Fruit fly (Drosophila melanogaster) whole organism, wandering third instar larva: ENCODE measurements around the gene Arts.

ENCODE experiments used
- Abd-B ChIP-seq: fragments of >200 bp; optimal IDR thresholded peaks from 2 replicates; lab custom pipeline; 2017; ENCODE audit warnings: missing biosample characterization, missing genetic modification characterization
- CG32264 ChIP-seq: fragments of 200-800 bp; sonication (Bioruptor generic); optimal IDR thresholded peaks from 2 replicates; lab custom pipeline; 2016; ENCODE audit warnings: missing biosample characterization, missing genetic modification characterization
- CG9705 ChIP-seq: fragments of 200-800 bp; sonication (Bioruptor generic); optimal IDR thresholded peaks from 2 replicates; lab custom pipeline; 2018; ENCODE audit warnings: missing biosample characterization, mild to moderate bottlenecking, missing genetic modification characterization
- CrebA ChIP-seq: fragments of 200-800 bp; sonication (Bioruptor generic); optimal IDR thresholded peaks from 2 replicates; lab custom pipeline; 2016; ENCODE audit warnings: missing biosample characterization, mild to moderate bottlenecking, missing genetic modification characterization, borderline replicate concordance
- Dfd ChIP-seq: fragments of >200 bp; optimal IDR thresholded peaks from 2 replicates; lab custom pipeline; 2017; ENCODE audit warnings: missing biosample characterization, missing genetic modification characterization
- Dif ChIP-seq: fragments of 200-275, 200-300 bp; sonication (Bioruptor generic); optimal IDR thresholded peaks from 2 replicates; lab custom pipeline; 2018; ENCODE audit warnings: missing biosample characterization, missing genetic modification characterization; ENCODE audit not compliant: partially characterized antibody
- GATAd ChIP-seq: sonication (Bioruptor generic); optimal IDR thresholded peaks from 2 replicates; lab custom pipeline; 2016; ENCODE audit warnings: missing biosample characterization, missing genetic modification characterization
- HLH106 ChIP-seq: fragments of 200-800 bp; optimal IDR thresholded peaks from 3 replicates; lab custom pipeline; 2019; ENCODE audit warnings: missing biosample characterization, mild to moderate bottlenecking, missing genetic modification characterization, moderate library complexity
- Hnf4 ChIP-seq: fragments of 200-800 bp; sonication (Bioruptor generic); optimal IDR thresholded peaks from 2 replicates; lab custom pipeline; 2016; ENCODE audit warnings: missing biosample characterization, mild to moderate bottlenecking, missing genetic modification characterization
- Hr78 ChIP-seq: fragments of >200 bp; optimal IDR thresholded peaks from 2 replicates; lab custom pipeline; 2017; ENCODE audit warnings: missing biosample characterization, missing genetic modification characterization
- Hr83 ChIP-seq: fragments of 200-300 bp; sonication (Bioruptor generic); optimal IDR thresholded peaks from 2 replicates; lab custom pipeline; 2016; ENCODE audit warnings: missing biosample characterization, mild to moderate bottlenecking, missing genetic modification characterization, moderate library complexity; ENCODE audit not compliant: poor library complexity, severe bottlenecking
- Jra ChIP-seq: sonication (Bioruptor generic); optimal IDR thresholded peaks from 2 replicates; lab custom pipeline; 2016; ENCODE audit warnings: missing biosample characterization, missing genetic modification characterization
- Mio ChIP-seq: sonication (Bioruptor generic); optimal IDR thresholded peaks from 2 replicates; lab custom pipeline; 2016; ENCODE audit warnings: missing biosample characterization, missing genetic modification characterization
- Myc ChIP-seq: fragments of >200 bp; optimal IDR thresholded peaks from 2 replicates; lab custom pipeline; 2017
- N ChIP-seq: fragments of >200 bp; optimal IDR thresholded peaks from 2 replicates; lab custom pipeline; 2018; ENCODE audit warnings: missing biosample characterization, missing external identifiers, missing genetic modification characterization
- OdsH ChIP-seq: fragments of 200-800 bp; sonication (Bioruptor generic); optimal IDR thresholded peaks from 2 replicates; lab custom pipeline; 2016; ENCODE audit warnings: missing biosample characterization, mild to moderate bottlenecking, missing genetic modification characterization
- Rel ChIP-seq, 2 experiments: fragments of 200-800 bp; sonication (Bioruptor generic) in 1 of 2; optimal IDR thresholded peaks; 2 replicates in 1 of 2; 3 replicates in 1 of 2; lab custom pipeline; 2016 to 2019; ENCODE audit warnings: mild to moderate bottlenecking in 2 of 2, missing biosample characterization in 2 of 2, missing genetic modification characterization in 2 of 2, moderate library complexity in 1 of 2
- Sp1 ChIP-seq: fragments of 200-800 bp; sonication (Bioruptor generic); optimal IDR thresholded peaks from 3 replicates; lab custom pipeline; 2019; ENCODE audit warnings: missing biosample characterization, mild to moderate bottlenecking, missing genetic modification characterization, moderate library complexity
- Vsx2 ChIP-seq: fragments of 200-300, 225-300 bp; sonication (Bioruptor generic); optimal IDR thresholded peaks from 2 replicates; lab custom pipeline; 2018; ENCODE audit warnings: missing biosample characterization, missing genetic modification characterization; ENCODE audit not compliant: partially characterized antibody
- br ChIP-seq: fragments of 200-800 bp; sonication (Bioruptor generic); optimal IDR thresholded peaks from 2 replicates; lab custom pipeline; 2016; ENCODE audit warnings: missing biosample characterization, missing genetic modification characterization
- brk ChIP-seq: fragments of 200-800 bp; sonication (Bioruptor generic); optimal IDR thresholded peaks from 2 replicates; lab custom pipeline; 2016; ENCODE audit warnings: missing biosample characterization, mild to moderate bottlenecking, missing genetic modification characterization
- dl ChIP-seq, 2 experiments: fragments of 175-275, 200-275 bp in 1 of 2; fragments of 200-275 bp in 1 of 2; sonication (Bioruptor generic); optimal IDR thresholded peaks; lab custom pipeline; 2018; ENCODE audit warnings: mild to moderate bottlenecking in 2 of 2, missing biosample characterization in 2 of 2, missing genetic modification characterization in 2 of 2, moderate library complexity in 2 of 2; ENCODE audit not compliant: partially characterized antibody in 2 of 2, insufficient read depth in 1 of 2
- dmrt93B ChIP-seq: fragments of 200-800 bp; sonication (Bioruptor generic); optimal IDR thresholded peaks from 2 replicates; lab custom pipeline; 2018; ENCODE audit warnings: missing biosample characterization, mild to moderate bottlenecking, missing genetic modification characterization
- dsf ChIP-seq: sonication (Bioruptor generic); optimal IDR thresholded peaks from 2 replicates; lab custom pipeline; 2016; ENCODE audit warnings: missing biosample characterization, missing genetic modification characterization, borderline replicate concordance
- ey ChIP-seq: fragments of 200-800 bp; sonication (Bioruptor generic); optimal IDR thresholded peaks from 2 replicates; lab custom pipeline; 2016; ENCODE audit warnings: missing biosample characterization, missing genetic modification characterization
- foxo ChIP-seq, 2 experiments: fragments of 200-800 bp; sonication (Bioruptor generic); optimal IDR thresholded peaks; 2 replicates in 1 of 2; 3 replicates in 1 of 2; lab custom pipeline; 2016 to 2017; ENCODE audit warnings: missing biosample characterization in 2 of 2, missing genetic modification characterization in 2 of 2
- fru ChIP-seq: fragments of 200-800 bp; sonication (Bioruptor generic); optimal IDR thresholded peaks from 3 replicates; lab custom pipeline; 2016; ENCODE audit warnings: missing biosample characterization, mild to moderate bottlenecking, missing genetic modification characterization
- h ChIP-seq: fragments of 200-800 bp; sonication (Bioruptor generic); optimal IDR thresholded peaks from 3 replicates; lab custom pipeline; 2016; ENCODE audit warnings: missing biosample characterization, mild to moderate bottlenecking, missing genetic modification characterization
- jim ChIP-seq: fragments of 175-275, 200-325 bp; sonication (Bioruptor generic); optimal IDR thresholded peaks from 2 replicates; lab custom pipeline; 2016; ENCODE audit warnings: missing biosample characterization, mild to moderate bottlenecking, missing genetic modification characterization
- lola ChIP-seq: fragments of >200 bp; optimal IDR thresholded peaks from 2 replicates; lab custom pipeline; 2017; ENCODE audit warnings: missing biosample characterization, missing genetic modification characterization
- pan ChIP-seq: fragments of >200 bp; optimal IDR thresholded peaks from 2 replicates; lab custom pipeline; 2017
- psq ChIP-seq: fragments of 200-800 bp; sonication (Bioruptor generic); optimal IDR thresholded peaks from 3 replicates; lab custom pipeline; 2017; ENCODE audit warnings: missing biosample characterization, mild to moderate bottlenecking, missing genetic modification characterization, moderate library complexity
- rgr ChIP-seq: fragments of 200-800 bp; sonication (Bioruptor generic); optimal IDR thresholded peaks from 3 replicates; lab custom pipeline; 2016; ENCODE audit warnings: missing biosample characterization, mild to moderate bottlenecking, missing genetic modification characterization
- sage ChIP-seq: fragments of 200-800 bp; sonication (Bioruptor generic); optimal IDR thresholded peaks from 2 replicates; lab custom pipeline; 2016; ENCODE audit warnings: missing biosample characterization, mild to moderate bottlenecking, missing genetic modification characterization
- sv ChIP-seq: fragments of 200-800 bp; sonication (Bioruptor generic); optimal IDR thresholded peaks from 3 replicates; lab custom pipeline; 2016; ENCODE audit warnings: missing biosample characterization, missing genetic modification characterization
- tai ChIP-seq: sonication (Bioruptor generic); optimal IDR thresholded peaks from 2 replicates; lab custom pipeline; 2016; ENCODE audit warnings: missing biosample characterization, missing genetic modification characterization
- usp ChIP-seq: fragments of >200 bp; optimal IDR thresholded peaks from 2 replicates; lab custom pipeline; 2017; ENCODE audit warnings: missing biosample characterization, missing genetic modification characterization
- woc ChIP-seq: sonication (Bioruptor generic); optimal IDR thresholded peaks from 2 replicates; lab custom pipeline; 2016; ENCODE audit warnings: missing biosample characterization, mild to moderate bottlenecking, missing genetic modification characterization

Gene Arts

dm6 chr3L:16584074-16584578, 18.5 kb upstream of the Arts start, which contains the start of gene UQCR-C2 (continued):
- TF ChIP-seq HLH106: peak; percentile 13
- TF ChIP-seq N (GFP tag; lab: Kevin White, UChicago): no peak

- TF ChIP-seq Dfd (GFP tag; lab: Kevin White, UChicago) (no peak), Rel (GFP tag; optimal IDR thresholded peaks at IDR 0.05; lab: Kevin White, UChicago) (no peak), Rel (tag; optimal IDR thresholded peaks at IDR 0.05; lab: Kevin White, UChicago) (peak; percentile 13), OdsH (GFP tag; lab: Kevin White, UChicago) (no peak)
Observed at dm6 chr3L:16586989-16587388, 15.7 kb upstream of the Arts start, which contains the start of the genes Syx8 and CG32163. Gene Syx8 (minus strand): TSS chr3L:16587057. Gene CG32163 (plus strand): TSS chr3L:16587157.

dm6 chr3L:16587994-16588622, 14.5 kb upstream of the Arts start:
- no peak for TF ChIP-seq CrebA (GFP tag; lab: Kevin White, UChicago)
- TF ChIP-seq Rel (GFP tag; optimal IDR thresholded peaks at IDR 0.05; lab: Kevin White, UChicago): no peak
- TF ChIP-seq Rel (tag; optimal IDR thresholded peaks at IDR 0.05; lab: Kevin White, UChicago): peak; percentile 72
- no peak for TF ChIP-seq Hnf4 (GFP tag; lab: Kevin White, UChicago)
- TF ChIP-seq sage: no peak
- TF ChIP-seq br (GFP tag; lab: Kevin White, UChicago): peak; percentile 53
- no peak for TF ChIP-seq Hr78 (GFP tag; lab: Kevin White, UChicago)
- TF ChIP-seq N (GFP tag; lab: Kevin White, UChicago): no peak
- peak; percentile 71 for TF ChIP-seq h (GFP tag; lab: Kevin White, UChicago)
- no peak for TF ChIP-seq GATAd (GFP tag; lab: Kevin White, UChicago)
- TF ChIP-seq HLH106: peak; percentile 54
- TF ChIP-seq Hr83 (GFP tag; lab: Kevin White, UChicago): peak; percentile 91
- peak; percentile 47 for TF ChIP-seq dmrt93B
- peak; percentile 18 for TF ChIP-seq CG9705 (GFP tag; lab: Kevin White, UChicago)
- TF ChIP-seq Jra (GFP tag; lab: Kevin White, UChicago): peak; percentile 75
- TF ChIP-seq woc: peak; percentile 96
- TF ChIP-seq Dfd (GFP tag; lab: Kevin White, UChicago): no peak
- TF ChIP-seq Mio: no peak
- TF ChIP-seq CG32264: peak; percentile 5
- TF ChIP-seq brk (GFP tag; lab: Kevin White, UChicago): no peak
- TF ChIP-seq dsf (GFP tag; lab: Kevin White, UChicago): no peak
- peak; percentile 45 for TF ChIP-seq Myc
- no peak for TF ChIP-seq Abd-B
- TF ChIP-seq Dif: no peak
- no peak for TF ChIP-seq dl (GFP tag; optimal IDR thresholded peaks at IDR 0.05; lab: Kevin White, UChicago; ENCODE audit: insufficient read depth in 1 of 2, partially characterized antibody in 2 of 2)
- TF ChIP-seq rgr (GFP tag; lab: Kevin White, UChicago): peak; percentile 63
- no peak for TF ChIP-seq usp (GFP tag; lab: Kevin White, UChicago)
- TF ChIP-seq ey (GFP tag; lab: Kevin White, UChicago): peak; percentile 43
- TF ChIP-seq Sp1 (GFP tag; lab: Kevin White, UChicago): peak; percentile 45
- TF ChIP-seq psq: peak; percentile 42
- TF ChIP-seq fru: peak; percentile 44
- no peak for TF ChIP-seq pan (lab: Kevin White, UChicago)
- no peak for TF ChIP-seq lola (GFP tag; lab: Kevin White, UChicago)
- TF ChIP-seq jim (GFP tag; lab: Kevin White, UChicago): no peak
- TF ChIP-seq OdsH (GFP tag; lab: Kevin White, UChicago): peak; percentile 34
- peak; percentile 47 for TF ChIP-seq sv (GFP tag; lab: Kevin White, UChicago)
- TF ChIP-seq foxo (GFP tag; optimal IDR thresholded peaks at IDR 0.05; lab: Kevin White, UChicago): peak in 1 of 2 experiments; percentile 59
- no peak for TF ChIP-seq tai (GFP tag; lab: Kevin White, UChicago)
- no peak for TF ChIP-seq Vsx2 (GFP tag; lab: Kevin White, UChicago)
